Worm (Caenorhabditis elegans) whole organism, midembryonic: Measurements from ENCODE around the gene mpst-1.

Experiments used
- cog-1 ChIP-seq: sonication (generic microtip); optimal IDR thresholded peaks from 2 replicates; lab custom pipeline; 2016; ENCODE audit warnings: missing genetic modification characterization, missing compliant biosample characterization
- flt-1 ChIP-seq: fragments of 200-800 bp; sonication (Bioruptor generic); IDR thresholded peaks from 2 replicates; pipeline ENCODE4 v1.3.6; 2022; ENCODE audit warnings: missing genetic modification characterization, missing compliant biosample characterization
- klf-2 ChIP-seq: fragments of 200-800 bp; sonication (Bioruptor generic); conservative IDR thresholded peaks from 2 replicates; pipeline ENCODE4 v1.3.6; 2022; ENCODE audit warnings: missing genetic modification reagents, missing genetic modification characterization, missing compliant biosample characterization
- med-1 ChIP-seq: sonication (generic microtip); optimal IDR thresholded peaks from 2 replicates; lab custom pipeline; 2017; ENCODE audit warnings: missing genetic modification characterization, mild to moderate bottlenecking, missing compliant biosample characterization, antibody characterized with exemption, missing genetic modification reagents; ENCODE audit not compliant: insufficient read depth
- ref-1 ChIP-seq: fragments of 200-800 bp; sonication (Bioruptor generic); conservative IDR thresholded peaks from 2 replicates; pipeline ENCODE4 v1.3.6; 2022; ENCODE audit warnings: missing genetic modification reagents, missing genetic modification characterization, missing compliant biosample characterization
- ztf-23 ChIP-seq: fragments of 200-800 bp; sonication (Bioruptor generic); IDR thresholded peaks from 2 replicates; pipeline ENCODE4 v1.3.6; 2022; ENCODE audit warnings: missing genetic modification reagents, missing genetic modification characterization, missing compliant biosample characterization

ce11 chrV:11799252-11799822 is 27.5 kb downstream of the mpst-1 start:
- TF ChIP-seq cog-1 (tag; lab: Kevin White, UChicago) (no peak), flt-1 (GFP tag; lab: Robert Waterston, UW) (no peak), klf-2 (GFP tag; lab: Robert Waterston, UW) (no peak), med-1 (GFP tag; lab: Kevin White, UChicago) (no peak), ref-1 (GFP tag; lab: Robert Waterston, UW) (no peak), ztf-23 (no peak)
